Fruit fly (Drosophila melanogaster) whole organism, embryonic: Measurements from ENCODE around the gene KFase.

Experiments
- ATbp ChIP-seq: fragments of 200-800 bp; sonication (Bioruptor generic); optimal IDR thresholded peaks from 2 replicates; lab custom pipeline; 2017; ENCODE audit warnings: missing biosample characterization, mild to moderate bottlenecking, missing genetic modification characterization, missing genetic modification reagents
- Awh ChIP-seq: fragments of 200-800 bp; sonication (Bioruptor generic); IDR thresholded peaks from 2 replicates; pipeline ENCODE4, ENCODE4 v1.3.6; 2022; ENCODE audit warnings: missing biosample characterization, missing genetic modification characterization
- C15 ChIP-seq: fragments of 200-800 bp; sonication (Bioruptor generic); IDR thresholded peaks from 3 replicates; pipeline ENCODE4 v1.3.6; 2022; ENCODE audit warnings: missing biosample characterization, missing genetic modification characterization
- CG11456 ChIP-seq: fragments of 200-800 bp; sonication (Bioruptor generic); IDR thresholded peaks from 3 replicates; pipeline ENCODE4 v1.3.6; 2022; ENCODE audit warnings: missing biosample characterization, missing genetic modification characterization
- CG13287 ChIP-seq: fragments of 200-800 bp; sonication (Bioruptor generic); IDR thresholded peaks from 2 replicates; pipeline ENCODE4 v1.3.6; 2022; ENCODE audit warnings: missing biosample characterization, missing genetic modification characterization; ENCODE audit not compliant: partially characterized antibody
- CG16779 ChIP-seq: fragments of 200-800 bp; sonication (Bioruptor generic); IDR thresholded peaks from 2 replicates; pipeline ENCODE4 v1.3.6; 2022; ENCODE audit warnings: missing biosample characterization, missing genetic modification characterization
- CG17802 ChIP-seq: fragments of 200-800 bp; sonication (Bioruptor generic); optimal IDR thresholded peaks from 2 replicates; lab custom pipeline; 2018; ENCODE audit warnings: missing biosample characterization, mild to moderate bottlenecking, missing genetic modification characterization, moderate library complexity
- CG2875 ChIP-seq: fragments of 200-800 bp; sonication (Bioruptor generic); optimal IDR thresholded peaks from 2 replicates; lab custom pipeline; 2017; ENCODE audit warnings: missing biosample characterization, mild to moderate bottlenecking, missing genetic modification characterization, missing genetic modification reagents
- CG30020 ChIP-seq: fragments of 200-800 bp; optimal IDR thresholded peaks from 2 replicates; lab custom pipeline; 2019; ENCODE audit warnings: missing biosample characterization, mild to moderate bottlenecking, missing genetic modification characterization, moderate library complexity
- CG4404 ChIP-seq: fragments of 200-800 bp; sonication (Bioruptor generic); IDR thresholded peaks from 2 replicates; pipeline ENCODE4 v1.3.6; 2022; ENCODE audit warnings: missing biosample characterization, missing genetic modification characterization
- CG4854 ChIP-seq: fragments of 200-800 bp; sonication (Bioruptor generic); optimal IDR thresholded peaks from 2 replicates; lab custom pipeline; 2016; ENCODE audit warnings: missing biosample characterization, missing genetic modification characterization, inconsistent platforms
- CG5180 ChIP-seq: fragments of 200-800 bp; sonication (Bioruptor generic); optimal IDR thresholded peaks from 3 replicates; lab custom pipeline; 2017; ENCODE audit warnings: missing biosample characterization, missing genetic modification characterization, mild to moderate bottlenecking, moderate library complexity, missing genetic modification reagents
- CG5245 ChIP-seq: fragments of 200-800 bp; sonication (Bioruptor generic); optimal IDR thresholded peaks from 3 replicates; lab custom pipeline; 2016; ENCODE audit warnings: missing biosample characterization, missing genetic modification characterization
- CG6689 ChIP-seq: fragments of 200-800 bp; sonication (Bioruptor generic); IDR thresholded peaks from 2 replicates; pipeline ENCODE4 v1.3.6; 2022; ENCODE audit warnings: missing biosample characterization, missing genetic modification characterization
- CG6791 ChIP-seq: fragments of 200-800 bp; sonication (Bioruptor generic); IDR thresholded peaks from 3 replicates; pipeline ENCODE4 v1.3.6; 2022; ENCODE audit warnings: missing biosample characterization, missing genetic modification characterization; ENCODE audit not compliant: partially characterized antibody
- CG7745 ChIP-seq: fragments of 200-800 bp; sonication (Bioruptor generic); optimal IDR thresholded peaks from 2 replicates; lab custom pipeline; 2018; ENCODE audit warnings: missing biosample characterization, mild to moderate bottlenecking, missing genetic modification characterization, moderate library complexity
- CG7928 ChIP-seq: fragments of 200-800 bp; sonication (Bioruptor generic); optimal IDR thresholded peaks from 2 replicates; lab custom pipeline; 2017; ENCODE audit warnings: missing biosample characterization, mild to moderate bottlenecking, missing genetic modification characterization
- CG8944 ChIP-seq: fragments of 200-800 bp; sonication (Bioruptor generic); optimal IDR thresholded peaks from 3 replicates; lab custom pipeline; 2016; ENCODE audit warnings: missing biosample characterization, missing genetic modification characterization
- Ets65A ChIP-seq: fragments of 200-800 bp; sonication (Bioruptor generic); peaks from one replicate; lab custom pipeline; 2016; ENCODE audit warnings: missing biosample characterization, missing genetic modification characterization
- GATAe ChIP-seq: fragments of 200-800 bp; sonication (Bioruptor generic); conservative IDR thresholded peaks from 2 replicates; pipeline ENCODE4 v1.3.6; 2022; ENCODE audit warnings: missing biosample characterization, missing genetic modification characterization
- HLH4C ChIP-seq: fragments of 200-800 bp; sonication (Bioruptor generic); IDR thresholded peaks from 3 replicates; pipeline ENCODE4 v1.3.6; 2022; ENCODE audit warnings: missing biosample characterization, missing genetic modification characterization; ENCODE audit not compliant: partially characterized antibody
- Hmx ChIP-seq: fragments of 200-800 bp; sonication (Bioruptor generic); optimal IDR thresholded peaks from 2 replicates; lab custom pipeline; 2016; ENCODE audit warnings: missing biosample characterization, missing genetic modification characterization
- Hr78 ChIP-seq, 2 experiments: fragments of 200-800 bp in 1 of 2; fragments of >200 bp in 1 of 2; sonication (Bioruptor generic) in 1 of 2; optimal IDR thresholded peaks; 2 replicates each; lab custom pipeline; 2017 to 2019; ENCODE audit warnings: missing biosample characterization in 2 of 2, missing genetic modification characterization in 2 of 2, mild to moderate bottlenecking in 1 of 2, moderate library complexity in 1 of 2
- Lim3 ChIP-seq: fragments of 200-800 bp; sonication (Bioruptor generic); IDR thresholded peaks from 2 replicates; pipeline ENCODE4 v1.3.6; 2022; ENCODE audit warnings: missing biosample characterization, missing genetic modification characterization
- Max ChIP-seq: fragments of 200-800 bp; sonication (Bioruptor generic); optimal IDR thresholded peaks from 2 replicates; lab custom pipeline; 2016; ENCODE audit warnings: missing biosample characterization, mild to moderate bottlenecking, missing genetic modification characterization
- Med ChIP-seq: fragments of 200-800 bp; sonication (Bioruptor generic); peaks from one replicate; lab custom pipeline; 2016; ENCODE audit warnings: missing biosample characterization, missing genetic modification characterization, mild to moderate bottlenecking, inconsistent platforms, moderate library complexity
- Mes4 ChIP-seq: fragments of 200-800 bp; sonication (Bioruptor generic); optimal IDR thresholded peaks from 2 replicates; lab custom pipeline; 2016; ENCODE audit warnings: missing biosample characterization, missing genetic modification characterization
- NfI ChIP-seq: fragments of 200-800 bp; sonication (Bioruptor generic); optimal IDR thresholded peaks from 3 replicates; lab custom pipeline; 2018; ENCODE audit warnings: missing biosample characterization, mild to moderate bottlenecking, missing genetic modification characterization, moderate library complexity
- abd-A ChIP-seq: fragments of 200-800 bp; sonication (Bioruptor generic); optimal IDR thresholded peaks from 3 replicates; lab custom pipeline; 2019; ENCODE audit warnings: missing biosample characterization, mild to moderate bottlenecking, missing genetic modification characterization, moderate library complexity
- cg ChIP-seq: fragments of 200-800 bp; sonication (Bioruptor generic); optimal IDR thresholded peaks from 3 replicates; lab custom pipeline; 2019; ENCODE audit warnings: missing biosample characterization, mild to moderate bottlenecking, missing genetic modification characterization, moderate library complexity
- gcm2 ChIP-seq: fragments of 200-800 bp; sonication (Bioruptor generic); optimal IDR thresholded peaks from 2 replicates; lab custom pipeline; 2016; ENCODE audit warnings: missing biosample characterization, missing genetic modification characterization
- gsb ChIP-seq: fragments of 200-800 bp; sonication (Bioruptor generic); IDR thresholded peaks from 2 replicates; pipeline ENCODE4 v1.3.6; 2022; ENCODE audit warnings: missing biosample characterization, missing genetic modification characterization
- jumu ChIP-seq: fragments of 200-800 bp; sonication (Bioruptor generic); optimal IDR thresholded peaks from 3 replicates; lab custom pipeline; 2016; ENCODE audit warnings: missing biosample characterization, missing genetic modification characterization
- ken ChIP-seq: fragments of 200-800 bp; sonication (Bioruptor generic); IDR thresholded peaks from 3 replicates; pipeline ENCODE4 v1.3.6; 2022; ENCODE audit warnings: missing biosample characterization, missing genetic modification characterization
- kni ChIP-seq: fragments of 200-800 bp; sonication (Bioruptor generic); optimal IDR thresholded peaks from 3 replicates; lab custom pipeline; 2017; ENCODE audit warnings: mild to moderate bottlenecking, missing biosample characterization, missing genetic modification reagents, missing genetic modification characterization
- mam ChIP-seq: fragments of 200-800 bp; sonication (Bioruptor generic); optimal IDR thresholded peaks from 3 replicates; lab custom pipeline; 2016; ENCODE audit warnings: missing biosample characterization, missing genetic modification characterization
- mirr ChIP-seq: fragments of 200-800 bp; sonication (Bioruptor generic); optimal IDR thresholded peaks from 3 replicates; lab custom pipeline; 2018; ENCODE audit warnings: missing biosample characterization, mild to moderate bottlenecking, missing genetic modification characterization
- oc ChIP-seq: fragments of 200-800 bp; sonication (Bioruptor generic); optimal IDR thresholded peaks from 2 replicates; lab custom pipeline; 2018; ENCODE audit warnings: missing biosample characterization, mild to moderate bottlenecking, missing genetic modification characterization, moderate library complexity
- otp ChIP-seq: fragments of 200-800 bp; sonication (Bioruptor generic); IDR thresholded peaks from 3 replicates; pipeline ENCODE4, ENCODE4 v1.3.6; 2022; ENCODE audit warnings: missing biosample characterization, missing genetic modification characterization
- pros ChIP-seq: fragments of 200-800 bp; sonication (Bioruptor generic); optimal IDR thresholded peaks from 3 replicates; lab custom pipeline; 2019; ENCODE audit warnings: missing biosample characterization, mild to moderate bottlenecking, missing genetic modification characterization, moderate library complexity
- run ChIP-seq: fragments of 200-800 bp; sonication (Bioruptor generic); optimal IDR thresholded peaks from 3 replicates; lab custom pipeline; 2018; ENCODE audit warnings: missing biosample characterization, mild to moderate bottlenecking, missing genetic modification characterization
- salm ChIP-seq: fragments of 200-800 bp; sonication (Bioruptor generic); optimal IDR thresholded peaks from 2 replicates; lab custom pipeline; 2018; ENCODE audit warnings: missing biosample characterization, mild to moderate bottlenecking, missing genetic modification characterization
- sisA ChIP-seq: fragments of 200-800 bp; sonication (Bioruptor generic); IDR thresholded peaks from 2 replicates; pipeline ENCODE4 v1.3.6; 2022; ENCODE audit warnings: missing biosample characterization, missing genetic modification characterization
- slp2 ChIP-seq: fragments of 200-800 bp; sonication (Bioruptor generic); optimal IDR thresholded peaks from 2 replicates; lab custom pipeline; 2016; ENCODE audit warnings: missing biosample characterization, missing genetic modification characterization
- stc ChIP-seq: fragments of 200-800 bp; sonication (Bioruptor generic); IDR thresholded peaks from 2 replicates; pipeline ENCODE4 v1.3.6; 2022; ENCODE audit warnings: missing biosample characterization, missing genetic modification characterization
- tgo ChIP-seq: fragments of 200-800 bp; sonication (Bioruptor generic); IDR thresholded peaks from 3 replicates; pipeline ENCODE4 v1.3.6; 2022; ENCODE audit warnings: missing biosample characterization, missing genetic modification characterization
- wdn ChIP-seq: fragments of 200-800 bp; sonication (Bioruptor generic); IDR thresholded peaks from 2 replicates; pipeline ENCODE4 v1.3.6; 2022; ENCODE audit warnings: missing biosample characterization, missing genetic modification characterization

The KFase gene

DNA sequence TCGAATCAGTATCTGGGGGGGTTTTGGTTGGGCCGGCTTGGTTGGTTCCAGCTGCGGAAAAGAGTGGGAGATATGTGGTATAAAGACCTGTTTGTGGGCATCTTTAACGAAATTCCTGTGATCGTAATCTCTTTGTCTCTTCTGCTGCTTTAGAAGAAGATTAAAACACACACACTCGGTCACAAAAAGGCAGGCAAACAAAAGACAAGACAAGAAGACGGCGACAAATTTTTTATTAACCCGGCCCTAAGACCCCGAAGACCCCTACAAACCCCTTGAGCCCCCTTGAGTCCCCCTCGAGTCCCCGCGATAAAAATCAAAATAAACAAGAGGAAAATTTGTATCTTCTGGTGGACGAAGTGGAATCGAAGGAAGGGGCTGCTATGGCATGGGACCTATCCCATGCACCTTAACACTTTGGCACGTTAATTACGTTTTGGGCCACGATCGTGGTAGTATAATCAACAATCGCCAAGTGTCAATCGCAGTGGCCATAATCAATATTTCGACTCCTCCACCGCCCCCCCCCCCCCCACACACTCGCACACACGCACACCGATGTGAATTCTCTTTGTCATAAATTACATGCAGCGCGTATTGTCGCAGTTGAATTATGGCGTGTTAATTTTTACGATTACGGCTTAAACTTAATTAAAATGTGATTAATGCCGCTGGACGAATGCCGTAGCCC lies 45.7 kb upstream of the KFase start (continued):
- TF ChIP-seq GATAe (GFP tag; lab: Robert Waterston, UW) (no peak), Hmx (no peak), abd-A (peak; percentile 47), CG5245 (no peak), ken (GFP tag; lab: Robert Waterston, UW) (no peak), CG7745 (peak; percentile 71), CG11456 (GFP tag; lab: Robert Waterston, UW) (no peak), jumu (GFP tag; lab: Kevin White, UChicago) (no peak), CG17802 (no peak), pros (GFP tag; lab: Kevin White, UChicago) (peak; percentile 94), oc (tag; lab: Kevin White, UChicago) (peak; percentile 80), Hr78 (GFP tag; optimal IDR thresholded peaks at IDR 0.05; lab: Kevin White, UChicago) (peak in 1 of 2 experiments; percentile 23), gcm2 (GFP tag; lab: Kevin White, UChicago) (no peak), CG16779 (GFP tag; lab: Robert Waterston, UW) (no peak), kni (GFP tag; lab: Kevin White, UChicago) (peak; percentile 58), salm (tag; lab: Kevin White, UChicago) (no peak), Awh (GFP tag; lab: Robert Waterston, UW) (0 out of 2 replicates have a peak, but pooled peaks have one; percentile 13), stc (no peak), CG5180 (GFP tag; lab: Kevin White, UChicago) (no peak), cg (peak; percentile 39), Ets65A (peak; percentile 46), mam (GFP tag; lab: Kevin White, UChicago) (no peak), run (tag; lab: Kevin White, UChicago) (no peak), CG8944 (GFP tag; lab: Kevin White, UChicago) (no peak), wdn (no peak), ATbp (GFP tag; lab: Kevin White, UChicago) (no peak), tgo (GFP tag; lab: Robert Waterston, UW) (no peak)

DNA sequence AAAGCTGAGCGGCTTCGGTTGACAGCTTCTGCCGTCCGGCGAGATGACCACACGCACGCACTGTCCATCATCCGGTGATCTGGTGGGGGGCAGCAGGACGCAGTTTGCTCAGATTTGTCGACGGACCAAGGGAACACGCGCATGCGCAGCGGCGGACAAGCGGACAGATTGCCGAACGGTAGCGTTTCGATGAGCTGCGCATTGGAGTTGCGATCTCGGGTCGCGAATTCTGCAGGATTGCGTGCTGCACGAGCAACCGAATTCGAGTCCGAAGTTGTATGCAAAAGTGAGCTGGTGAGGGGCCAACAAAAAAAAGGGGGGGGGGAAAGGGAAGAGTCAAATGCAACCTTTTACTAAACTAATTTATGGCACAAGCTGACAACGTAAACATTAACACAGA lies 45.2 kb upstream of the KFase start:
- TF ChIP-seq Lim3 (GFP tag; lab: Robert Waterston, UW) (no peak), sisA (GFP tag; lab: Robert Waterston, UW) (0 out of 2 replicates have a peak, but pooled peaks have one; percentile 10), CG13287 (GFP tag; lab: Robert Waterston, UW) (no peak), CG2875 (no peak), CG6791 (0 out of 3 replicates have a peak, but pooled peaks have one; percentile 11), CG4854 (GFP tag; lab: Kevin White, UChicago) (no peak), CG30020 (tag; lab: Kevin White, UChicago) (no peak), CG7928 (GFP tag; lab: Kevin White, UChicago) (no peak), CG4404 (GFP tag; lab: Robert Waterston, UW) (no peak), CG6689 (GFP tag; lab: Robert Waterston, UW) (no peak), slp2 (no peak), Max (no peak), otp (no peak), HLH4C (GFP tag; lab: Robert Waterston, UW) (no peak), Med (peak; percentile 3), C15 (no peak), mirr (no peak), NfI (GFP tag; lab: Kevin White, UChicago) (no peak), gsb (GFP tag; lab: Robert Waterston, UW) (no peak), Mes4 (no peak)
